Fruit fly (Drosophila melanogaster) whole organism, prepupa: ENCODE measurements around the gene Vm26Ab.

ENCODE experiments used
- CG10631 ChIP-seq: fragments of 200-800 bp; sonication (Bioruptor generic); optimal IDR thresholded peaks from 2 replicates; lab custom pipeline; 2016; ENCODE audit warnings: missing biosample characterization, missing genetic modification characterization
- CG16779 ChIP-seq: fragments of 200-800 bp; sonication (Bioruptor generic); optimal IDR thresholded peaks from 3 replicates; lab custom pipeline; 2017; ENCODE audit warnings: missing biosample characterization, mild to moderate bottlenecking, missing genetic modification characterization
- CG6808 ChIP-seq: fragments of 200-800 bp; sonication (Bioruptor generic); optimal IDR thresholded peaks from 3 replicates; lab custom pipeline; 2017; ENCODE audit warnings: missing biosample characterization, missing genetic modification characterization, mild to moderate bottlenecking, moderate library complexity, missing genetic modification reagents
- CG7368 ChIP-seq: fragments of 200-800 bp; sonication (Bioruptor generic); optimal IDR thresholded peaks from 3 replicates; lab custom pipeline; 2016; ENCODE audit warnings: missing biosample characterization, missing genetic modification characterization
- CG8319 ChIP-seq: fragments of 200-800 bp; sonication (Bioruptor generic); optimal IDR thresholded peaks from 3 replicates; lab custom pipeline; 2016; ENCODE audit warnings: missing biosample characterization, missing genetic modification characterization
- Gug ChIP-seq: fragments of 200-800 bp; sonication (Bioruptor generic); IDR thresholded peaks from 2 replicates; pipeline ENCODE4 v1.3.6; 2022; ENCODE audit warnings: missing biosample characterization, missing genetic modification characterization
- Hr39 ChIP-seq: fragments of 200-800 bp; sonication (Bioruptor generic); optimal IDR thresholded peaks from 2 replicates; lab custom pipeline; 2016; ENCODE audit warnings: missing biosample characterization, missing genetic modification characterization
- Lpt ChIP-seq: fragments of 200-800 bp; sonication (Bioruptor generic); optimal IDR thresholded peaks from 3 replicates; lab custom pipeline; 2016; ENCODE audit warnings: missing biosample characterization, missing genetic modification characterization
- esn ChIP-seq: fragments of 200-800 bp; sonication (Bioruptor generic); optimal IDR thresholded peaks from 2 replicates; lab custom pipeline; 2016; ENCODE audit warnings: missing biosample characterization, mild to moderate bottlenecking, missing genetic modification characterization, moderate library complexity
- fd85E ChIP-seq: fragments of 200-800 bp; sonication (Bioruptor generic); optimal IDR thresholded peaks from 3 replicates; lab custom pipeline; 2016; ENCODE audit warnings: missing biosample characterization, missing genetic modification characterization
- fkh ChIP-seq: fragments of 200-800 bp; sonication (Bioruptor generic); optimal IDR thresholded peaks from 3 replicates; lab custom pipeline; 2017; ENCODE audit warnings: missing biosample characterization, mild to moderate bottlenecking, missing genetic modification characterization, moderate library complexity
- net ChIP-seq: fragments of 200-800 bp; sonication (Bioruptor generic); optimal IDR thresholded peaks from 3 replicates; lab custom pipeline; 2016; ENCODE audit warnings: missing biosample characterization, missing genetic modification characterization

dm6 chr2L:5977729-5978078 lies 20.9 kb downstream of the Vm26Ab start:
- TF ChIP-seq net (GFP tag; lab: Kevin White, UChicago) (no peak), Hr39 (no peak), esn (GFP tag; lab: Kevin White, UChicago) (no peak), CG16779 (tag; lab: Kevin White, UChicago) (no peak), fd85E (no peak), CG6808 (no peak), Lpt (GFP tag; lab: Kevin White, UChicago) (no peak), Gug (GFP tag; lab: Robert Waterston, UW) (no peak), CG10631 (GFP tag; lab: Kevin White, UChicago) (no peak), CG8319 (GFP tag; lab: Kevin White, UChicago) (no peak), CG7368 (no peak), fkh (GFP tag; lab: Kevin White, UChicago) (no peak)
